Worm (Caenorhabditis elegans) whole organism, midembryonic: Measurements from ENCODE around the gene clc-12.

Experiments
- T22C8.4 ChIP-seq: fragments of 200-800 bp; sonication (Bioruptor generic); IDR thresholded peaks from 2 replicates; pipeline ENCODE4 v1.3.6; 2022; ENCODE audit warnings: missing genetic modification characterization, missing compliant biosample characterization
- cog-1 ChIP-seq: sonication (generic microtip); optimal IDR thresholded peaks from 2 replicates; lab custom pipeline; 2016; ENCODE audit warnings: missing genetic modification characterization, missing compliant biosample characterization
- flt-1 ChIP-seq: fragments of 200-800 bp; sonication (Bioruptor generic); IDR thresholded peaks from 2 replicates; pipeline ENCODE4 v1.3.6; 2022; ENCODE audit warnings: missing genetic modification characterization, missing compliant biosample characterization
- klf-2 ChIP-seq: fragments of 200-800 bp; sonication (Bioruptor generic); conservative IDR thresholded peaks from 2 replicates; pipeline ENCODE4 v1.3.6; 2022; ENCODE audit warnings: missing genetic modification reagents, missing genetic modification characterization, missing compliant biosample characterization
- med-1 ChIP-seq: sonication (generic microtip); optimal IDR thresholded peaks from 2 replicates; lab custom pipeline; 2017; ENCODE audit warnings: missing genetic modification characterization, mild to moderate bottlenecking, missing compliant biosample characterization, antibody characterized with exemption, missing genetic modification reagents; ENCODE audit not compliant: insufficient read depth
- ref-1 ChIP-seq: fragments of 200-800 bp; sonication (Bioruptor generic); conservative IDR thresholded peaks from 2 replicates; pipeline ENCODE4 v1.3.6; 2022; ENCODE audit warnings: missing genetic modification reagents, missing genetic modification characterization, missing compliant biosample characterization
- tab-1 ChIP-seq: fragments of 200-800 bp; sonication (Bioruptor generic); IDR thresholded peaks from 2 replicates; pipeline ENCODE4 v1.3.6; 2022; ENCODE audit warnings: missing genetic modification characterization, missing compliant biosample characterization
- ztf-23 ChIP-seq: fragments of 200-800 bp; sonication (Bioruptor generic); IDR thresholded peaks from 2 replicates; pipeline ENCODE4 v1.3.6; 2022; ENCODE audit warnings: missing genetic modification reagents, missing genetic modification characterization, missing compliant biosample characterization
- ztf-29 ChIP-seq: fragments of 200-800 bp; sonication (Bioruptor generic); IDR thresholded peaks from 2 replicates; pipeline ENCODE4 v1.3.6; 2022; ENCODE audit warnings: missing genetic modification reagents, missing genetic modification characterization, missing compliant biosample characterization

DNA sequence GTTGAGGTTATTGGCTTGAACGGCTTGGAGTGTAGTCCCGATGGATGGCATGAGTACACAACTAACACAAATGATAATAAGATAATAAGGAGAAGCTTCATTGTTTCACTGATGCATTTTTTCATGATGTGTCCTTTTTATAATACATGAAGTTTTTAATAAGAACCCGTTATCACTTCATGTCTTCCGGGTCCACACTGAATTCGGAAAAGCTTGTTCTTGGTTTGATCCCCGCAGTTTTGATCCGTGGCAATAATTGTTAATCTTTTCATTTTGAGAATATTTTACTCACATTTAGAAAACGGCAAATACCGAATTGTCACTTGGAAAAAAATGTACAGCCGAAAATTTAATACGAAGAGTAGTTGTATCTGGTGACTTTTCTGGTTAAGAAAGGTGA, 20.6 kb downstream of the clc-12 start, which contains the start of gene Y102A5C.27:
- TF ChIP-seq ztf-29 (GFP tag; lab: Robert Waterston, UW) (no peak), med-1 (GFP tag; lab: Kevin White, UChicago) (no peak), flt-1 (GFP tag; lab: Robert Waterston, UW) (no peak), ref-1 (GFP tag; lab: Robert Waterston, UW) (no peak), ztf-23 (GFP tag; lab: Robert Waterston, UW) (no peak), T22C8.4 (GFP tag; lab: Robert Waterston, UW) (no peak), cog-1 (tag; lab: Kevin White, UChicago) (no peak), klf-2 (no peak), tab-1 (no peak)
